Fruit fly (Drosophila melanogaster): ENCODE results near the gene Cht7.
A peak's percentile ranks its signal among the peaks of the same experiment; 100 is the strongest.

The Cht7 gene

dm6 chr3L:3046325-3047156, 60.2 kb downstream of the Cht7 start, which contains the start of the genes scramb2 and Sk2 (continued):
- TF ChIP-seq corto (GFP tag; optimal IDR thresholded peaks at IDR 0.05) (peak; percentile 42), CG11695 (GFP tag; IDR thresholded peaks at IDR 0.05) (peak; percentile 97), CG11696 (GFP tag; IDR thresholded peaks at IDR 0.05) (peak; percentile 100), unc-4 (GFP tag; IDR thresholded peaks at IDR 0.05; ENCODE audit: partially characterized antibody) (no peak), maf-S (GFP tag; optimal IDR thresholded peaks at IDR 0.05) (peak; percentile 80), CG1602 (GFP tag; optimal IDR thresholded peaks at IDR 0.05) (peak; percentile 89), CG1832 (GFP tag; optimal IDR thresholded peaks at IDR 0.05) (peak; percentile 7), Fer3 (tag; optimal IDR thresholded peaks at IDR 0.05) (peak; percentile 94), twi (tag; optimal IDR thresholded peaks at IDR 0.05) (peak; percentile 86), Dbx (GFP tag; IDR thresholded peaks at IDR 0.05) (peak; percentile 94), toy (GFP tag; IDR thresholded peaks at IDR 0.05) (peak; percentile 87), chinmo (GFP tag; IDR thresholded peaks at IDR 0.05; ENCODE audit: partially characterized antibody) (no peak), B-H1 (GFP tag; IDR thresholded peaks at IDR 0.05) (peak; percentile 91), Lpt (GFP tag; optimal IDR thresholded peaks at IDR 0.05) (no peak), CG2678 (tag; optimal IDR thresholded peaks at IDR 0.05) (peak; percentile 97), CG17361 (GFP tag; IDR thresholded peaks at IDR 0.05) (peak; percentile 95), sens-2 (GFP tag; IDR thresholded peaks at IDR 0.05) (peak; percentile 94), BtbVII (GFP tag; optimal IDR thresholded peaks at IDR 0.05) (peak; percentile 94), org-1 (GFP tag; optimal IDR thresholded peaks at IDR 0.05) (peak; percentile 92), Drgx (GFP tag; IDR thresholded peaks at IDR 0.05) (peak; percentile 98), CG17328 (GFP tag; IDR thresholded peaks at IDR 0.05) (peak; percentile 95), CG4360 (GFP tag; IDR thresholded peaks at IDR 0.05) (peak; percentile 75), eve (GFP tag; optimal IDR thresholded peaks at IDR 0.05) (no peak), CG3281 (GFP tag; optimal IDR thresholded peaks at IDR 0.05) (peak; percentile 97), Hr39 (optimal IDR thresholded peaks at IDR 0.05) (no peak), dm (GFP tag; optimal IDR thresholded peaks at IDR 0.05) (peak; percentile 55), MBD-R2 (GFP tag; IDR thresholded peaks at IDR 0.05) (peak; percentile 80), CG11398 (GFP tag; optimal IDR thresholded peaks at IDR 0.05) (peak; percentile 78), en (GFP tag; optimal IDR thresholded peaks at IDR 0.05) (peak; percentile 55), Oli (tag; optimal IDR thresholded peaks at IDR 0.05) (peak; percentile 95), CG11247 (GFP tag; IDR thresholded peaks at IDR 0.05) (peak; percentile 92), tap (tag; optimal IDR thresholded peaks at IDR 0.05) (peak; percentile 94), CG32532 (GFP tag; IDR thresholded peaks at IDR 0.05) (peak; percentile 96), Dref (GFP tag; IDR thresholded peaks at IDR 0.05) (peak; percentile 38; the same call in 1 of the 2 replicates), CG8290 (GFP tag; optimal IDR thresholded peaks at IDR 0.05) (peak; percentile 82), CG8290 (tag; optimal IDR thresholded peaks at IDR 0.05) (peak; percentile 80 to 93), Sry-β (GFP tag; optimal IDR thresholded peaks at IDR 0.05) (peak; percentile 46), ATbp (GFP tag; optimal IDR thresholded peaks at IDR 0.05) (peak; percentile 95), hkb (optimal IDR thresholded peaks at IDR 0.05) (peak; percentile 58), hkb (GFP tag; IDR thresholded peaks at IDR 0.05) (peak; percentile 98), ap (GFP tag; IDR thresholded peaks at IDR 0.05) (peak; percentile 94), B-H2 (GFP tag; optimal IDR thresholded peaks at IDR 0.05) (peak; percentile 89), da (GFP tag; optimal IDR thresholded peaks at IDR 0.05) (peak; percentile 68), Doc3 (GFP tag; IDR thresholded peaks at IDR 0.05; ENCODE audit: partially characterized antibody) (no peak), pfk (GFP tag; optimal IDR thresholded peaks at IDR 0.05) (peak; percentile 48), Elba2 (GFP tag; optimal IDR thresholded peaks at IDR 0.05) (peak; percentile 47), zf30C (GFP tag; optimal IDR thresholded peaks at IDR 0.05) (peak; percentile 55), gfzf (GFP tag; optimal IDR thresholded peaks at IDR 0.05) (peak; percentile 97), sr (GFP tag; IDR thresholded peaks at IDR 0.05) (peak; percentile 96), ssp (GFP tag; IDR thresholded peaks at IDR 0.05) (peak; percentile 82), CG17912 (GFP tag; optimal IDR thresholded peaks at IDR 0.05) (peak; percentile 85)

Measured in whole organism, embryonic.